Fruit fly (Drosophila melanogaster): ENCODE data around the gene COX6CL.

The COX6CL gene

DNA sequence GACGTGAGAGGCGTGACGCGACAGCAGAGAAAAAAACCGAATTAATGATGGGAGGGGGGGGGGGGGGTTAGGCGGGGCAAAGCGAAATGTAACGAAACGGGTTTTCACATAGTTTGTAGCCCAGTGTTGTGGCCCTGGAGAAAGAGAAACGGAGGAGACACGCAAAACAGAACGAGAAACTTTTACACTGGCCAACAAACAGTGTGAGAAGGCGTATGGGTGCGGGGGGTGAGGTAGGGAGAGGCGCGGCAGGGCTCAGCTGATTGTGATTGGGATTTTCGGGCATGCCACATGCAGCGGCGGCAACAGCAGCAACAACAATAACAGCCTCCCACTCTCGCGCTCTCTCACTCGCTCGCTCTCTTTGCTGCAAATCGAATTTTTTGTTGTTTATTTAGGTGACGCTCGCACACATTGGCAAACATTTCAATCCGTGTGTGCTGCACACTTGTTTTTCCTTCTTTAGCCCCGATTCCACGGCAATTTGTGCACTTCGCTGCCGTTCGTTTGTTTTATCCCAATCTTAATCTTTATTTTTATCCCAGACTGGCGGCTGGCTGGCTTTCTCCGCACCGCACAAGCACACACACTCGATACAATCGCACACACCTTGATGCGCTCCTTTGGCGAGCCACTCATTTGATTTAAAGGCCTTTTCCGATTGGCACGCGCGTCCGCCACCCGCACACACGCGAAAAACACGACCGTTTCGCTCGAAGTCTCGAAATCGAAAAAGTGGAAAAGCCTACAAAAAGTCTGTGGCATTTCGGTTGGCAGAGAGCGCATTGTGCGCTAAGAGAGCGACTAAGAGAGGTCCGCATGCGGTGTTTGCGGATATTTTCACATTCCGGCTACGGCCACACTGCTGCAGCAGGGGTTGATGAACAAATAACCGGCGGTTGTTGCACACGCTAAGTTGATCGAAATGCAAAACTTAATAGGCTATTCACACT, 18.5 kb downstream of the COX6CL start, which contains the start of gene CG9171 (continued):
- no peak for TF ChIP-seq repo (GFP tag; optimal IDR thresholded peaks at IDR 0.05)
- TF ChIP-seq CG8478 (optimal IDR thresholded peaks at IDR 0.05): no peak
- TF ChIP-seq chif (GFP tag; optimal IDR thresholded peaks at IDR 0.05): no peak
- TF ChIP-seq Scr (GFP tag; IDR thresholded peaks at IDR 0.05; ENCODE audit: partially characterized antibody): peak; percentile 32; the same call in 1 of the 2 replicates
- no peak for TF ChIP-seq Atf3 (GFP tag; optimal IDR thresholded peaks at IDR 0.05)
- no peak for TF ChIP-seq Ravus (GFP tag; IDR thresholded peaks at IDR 0.05)
- TF ChIP-seq pan (optimal IDR thresholded peaks at IDR 0.05): no peak
- TF ChIP-seq pan (GFP tag; optimal IDR thresholded peaks at IDR 0.05 in 1 of 2, IDR thresholded peaks at IDR 0.05 in 1 of 2): peak in 1 of 2 experiments; percentile 52
- TF ChIP-seq Lhr (GFP tag; optimal IDR thresholded peaks at IDR 0.05): peak; percentile 98
- no peak for TF ChIP-seq Rx (GFP tag; IDR thresholded peaks at IDR 0.05)
- peak; percentile 1 for TF ChIP-seq Neu2 (GFP tag; optimal IDR thresholded peaks at IDR 0.05; ENCODE audit: borderline replicate concordance)
- TF ChIP-seq CG18764 (GFP tag; optimal IDR thresholded peaks at IDR 0.05): no peak
- TF ChIP-seq Hmr (GFP tag; optimal IDR thresholded peaks at IDR 0.05): peak; percentile 90
- TF ChIP-seq Nf-YB (GFP tag; optimal IDR thresholded peaks at IDR 0.05): peak; percentile 55
- peak; percentile 79 for TF ChIP-seq ci (GFP tag; IDR thresholded peaks at IDR 0.05)
- TF ChIP-seq Elba2 (GFP tag; optimal IDR thresholded peaks at IDR 0.05): peak; percentile 74
- no peak for TF ChIP-seq Doc2 (GFP tag; IDR thresholded peaks at IDR 0.05)
- peak; percentile 68 for TF ChIP-seq CG3847 (GFP tag; IDR thresholded peaks at IDR 0.05)
- TF ChIP-seq kay (GFP tag; optimal IDR thresholded peaks at IDR 0.05): no peak
- TF ChIP-seq Gug (GFP tag; IDR thresholded peaks at IDR 0.05): peak; percentile 4; the same call in 1 of the 4 replicates
- TF ChIP-seq E2f1 (GFP tag; IDR thresholded peaks at IDR 0.05): no peak
- TF ChIP-seq Six4 (GFP tag; optimal IDR thresholded peaks at IDR 0.05): no peak
- TF ChIP-seq CG17912 (GFP tag; optimal IDR thresholded peaks at IDR 0.05): no peak
- TF ChIP-seq zen2 (GFP tag; IDR thresholded peaks at IDR 0.05; ENCODE audit: partially characterized antibody): no peak
- no peak for TF ChIP-seq CG12071 (GFP tag; optimal IDR thresholded peaks at IDR 0.05)
- peak; percentile 9 for TF ChIP-seq CG13296 (GFP tag; optimal IDR thresholded peaks at IDR 0.05)
- TF ChIP-seq Atf-2 (GFP tag; optimal IDR thresholded peaks at IDR 0.05): no peak
- TF ChIP-seq CG4282 (GFP tag; optimal IDR thresholded peaks at IDR 0.05): no peak
- peak; percentile 73 for TF ChIP-seq CG33213 (GFP tag; optimal IDR thresholded peaks at IDR 0.05)
- TF ChIP-seq danr (GFP tag; IDR thresholded peaks at IDR 0.05): no peak
- peak; percentile 29 for TF ChIP-seq CG12299 (tag; optimal IDR thresholded peaks at IDR 0.05)
- TF ChIP-seq Stat92E (GFP tag; optimal IDR thresholded peaks at IDR 0.05): peak in 1 of 3 experiments; percentile 4
- TF ChIP-seq NC2α (GFP tag; optimal IDR thresholded peaks at IDR 0.05): no peak
- TF ChIP-seq dysf (GFP tag; IDR thresholded peaks at IDR 0.05): peak; percentile 53; the same call in 2 of the 3 replicates
- no peak for TF ChIP-seq peb (GFP tag; IDR thresholded peaks at IDR 0.05)
- TF ChIP-seq Trl (optimal IDR thresholded peaks at IDR 0.05): peak; percentile 79 to 85
- TF ChIP-seq Trl (GFP tag; optimal IDR thresholded peaks at IDR 0.05): peak; percentile 54
- TF ChIP-seq bab2 (GFP tag; optimal IDR thresholded peaks at IDR 0.05): peak; percentile 8
- no peak for TF ChIP-seq D19A (tag; optimal IDR thresholded peaks at IDR 0.05)
- peak; percentile 53; the same call in 2 of the 3 replicates for TF ChIP-seq Dbx (GFP tag; IDR thresholded peaks at IDR 0.05)
- TF ChIP-seq gro (GFP tag; optimal IDR thresholded peaks at IDR 0.05): peak; percentile 55
- no peak for TF ChIP-seq tx (GFP tag; optimal IDR thresholded peaks at IDR 0.05)
- TF ChIP-seq hb (GFP tag; IDR thresholded peaks at IDR 0.05; ENCODE audit: partially characterized antibody): no peak
- peak; percentile 100 for TF ChIP-seq CG3163 (GFP tag; optimal IDR thresholded peaks at IDR 0.05)
- TF ChIP-seq CG10267 (tag; optimal IDR thresholded peaks at IDR 0.05): peak; percentile 73
- TF ChIP-seq Oaz (GFP tag; IDR thresholded peaks at IDR 0.05): no peak
- no peak for TF ChIP-seq CG1792 (GFP tag; optimal IDR thresholded peaks at IDR 0.05)
- TF ChIP-seq lmd (GFP tag; IDR thresholded peaks at IDR 0.05): peak; percentile 34; the same call in 1 of the 2 replicates
- TF ChIP-seq CG15011 (GFP tag; optimal IDR thresholded peaks at IDR 0.05): no peak
- TF ChIP-seq bigmax (GFP tag; optimal IDR thresholded peaks at IDR 0.05): peak; percentile 33

All from whole organism, embryonic.